Worm (Caenorhabditis elegans) whole organism, L2 larva: ENCODE measurements around the gene ctf-18.

Experiments used
- C34F6.9 ChIP-seq: fragments of 150-350 bp; optimal IDR thresholded peaks from 2 replicates; lab custom pipeline; 2014; ENCODE audit warnings: missing biosample characterization, missing genetic modification characterization
- F13H6.1 ChIP-seq: sonication (generic microtip); optimal IDR thresholded peaks from 2 replicates; lab custom pipeline; 2016; ENCODE audit warnings: missing genetic modification characterization, missing compliant biosample characterization
- R02D3.7 ChIP-seq: fragments of 150-350 bp; optimal IDR thresholded peaks from 2 replicates; lab custom pipeline; 2014; ENCODE audit warnings: missing biosample characterization, missing genetic modification characterization
- ama-1 ChIP-seq: fragments of 150-350 bp; optimal IDR thresholded peaks from 2 replicates; lab custom pipeline; 2018; ENCODE audit warnings: inconsistent platforms
- blmp-1 ChIP-seq: sonication (generic microtip); optimal IDR thresholded peaks from 2 replicates; lab custom pipeline; 2017; ENCODE audit warnings: missing genetic modification characterization, mild to moderate bottlenecking, missing compliant biosample characterization, antibody characterized with exemption, moderate library complexity; ENCODE audit not compliant: insufficient read depth
- crh-2 ChIP-seq: sonication (generic microtip); optimal IDR thresholded peaks from 2 replicates; lab custom pipeline; 2017; ENCODE audit warnings: missing biosample characterization, missing genetic modification characterization
- egl-27 ChIP-seq: sonication (generic microtip); optimal IDR thresholded peaks from 3 replicates; lab custom pipeline; 2017; ENCODE audit warnings: missing biosample characterization, missing genetic modification reagents, missing genetic modification characterization
- elt-3 ChIP-seq: sonication (generic microtip); optimal IDR thresholded peaks from 2 replicates; lab custom pipeline; 2017; ENCODE audit warnings: missing biosample characterization, missing genetic modification characterization
- fos-1 ChIP-seq: fragments of 150-350 bp; optimal IDR thresholded peaks from 2 replicates; lab custom pipeline; 2014; ENCODE audit warnings: missing biosample characterization, missing genetic modification characterization
- gmeb-1 ChIP-seq: fragments of 150-350 bp; optimal IDR thresholded peaks from 2 replicates; lab custom pipeline; 2014; ENCODE audit warnings: missing biosample characterization, missing genetic modification characterization
- lin-11 ChIP-seq: fragments of 150-350 bp; sonication (generic microtip); optimal IDR thresholded peaks from 2 replicates; lab custom pipeline; 2014; ENCODE audit warnings: missing biosample characterization, missing genetic modification characterization, inconsistent platforms, mixed read lengths
- lin-13 ChIP-seq: fragments of 150-350 bp; optimal IDR thresholded peaks from 2 replicates; lab custom pipeline; 2014; ENCODE audit warnings: missing biosample characterization, missing genetic modification reagents, missing genetic modification characterization
- lsy-2 ChIP-seq, 2 experiments: fragments of 150-350 bp in 1 of 2; sonication (generic microtip) in 1 of 2; optimal IDR thresholded peaks; 2 replicates each; lab custom pipeline; 2014 to 2017; ENCODE audit warnings: missing biosample characterization in 2 of 2, missing genetic modification characterization in 2 of 2
- mab-5 ChIP-seq: fragments of 150-350 bp; optimal IDR thresholded peaks from 2 replicates; lab custom pipeline; 2014; ENCODE audit warnings: missing biosample characterization, missing genetic modification characterization
- mdl-1 ChIP-seq, 2 experiments: fragments of 150-350 bp in 1 of 2; sonication (generic microtip) in 1 of 2; optimal IDR thresholded peaks; 2 replicates each; lab custom pipeline; 2017; ENCODE audit warnings: missing biosample characterization in 2 of 2, missing genetic modification characterization in 2 of 2
- nhr-10 ChIP-seq: sonication (generic microtip); optimal IDR thresholded peaks from 2 replicates; lab custom pipeline; 2017; ENCODE audit warnings: missing biosample characterization, missing genetic modification characterization
- nhr-11 ChIP-seq: fragments of 150-350 bp; optimal IDR thresholded peaks from 2 replicates; lab custom pipeline; 2014; ENCODE audit warnings: missing biosample characterization, missing genetic modification characterization
- nhr-12 ChIP-seq: fragments of 150-350 bp; optimal IDR thresholded peaks from 2 replicates; lab custom pipeline; 2014; ENCODE audit warnings: missing biosample characterization, missing genetic modification characterization
- nhr-129 ChIP-seq: fragments of 150-350 bp; optimal IDR thresholded peaks from 2 replicates; lab custom pipeline; 2014; ENCODE audit warnings: missing biosample characterization, missing genetic modification characterization
- nhr-21 ChIP-seq: fragments of 150-350 bp; optimal IDR thresholded peaks from 2 replicates; lab custom pipeline; 2014; ENCODE audit warnings: missing biosample characterization, missing genetic modification characterization
- nhr-25 ChIP-seq: fragments of 150-350 bp; sonication (generic microtip); optimal IDR thresholded peaks from 3 replicates; lab custom pipeline; 2014; ENCODE audit warnings: missing biosample characterization, missing genetic modification characterization
- nhr-6 ChIP-seq: fragments of 150-350 bp; optimal IDR thresholded peaks from 2 replicates; lab custom pipeline; 2014; ENCODE audit warnings: missing biosample characterization, missing genetic modification characterization
- nhr-77 ChIP-seq: fragments of 150-350 bp; optimal IDR thresholded peaks from 2 replicates; lab custom pipeline; 2014; ENCODE audit warnings: missing biosample characterization, missing genetic modification characterization
- sem-4 ChIP-seq: fragments of 150-350 bp; optimal IDR thresholded peaks from 2 replicates; lab custom pipeline; 2014; ENCODE audit warnings: missing biosample characterization, missing genetic modification reagents, missing genetic modification characterization
- sma-3 ChIP-seq: sonication (generic microtip); optimal IDR thresholded peaks from 2 replicates; lab custom pipeline; 2016; ENCODE audit warnings: missing genetic modification reagents, missing genetic modification characterization, missing compliant biosample characterization
- sma-9 ChIP-seq, 2 experiments: fragments of 150-350 bp in 1 of 2; sonication (generic microtip) in 1 of 2; optimal IDR thresholded peaks; 2 replicates each; lab custom pipeline; 2014 to 2016; ENCODE audit warnings: missing genetic modification characterization in 2 of 2, mild to moderate bottlenecking in 1 of 2, missing biosample characterization in 1 of 2, missing compliant biosample characterization in 1 of 2, missing genetic modification reagents in 1 of 2, moderate library complexity in 1 of 2
- unc-39 ChIP-seq: fragments of 150-350 bp; optimal IDR thresholded peaks from 2 replicates; lab custom pipeline; 2014; ENCODE audit warnings: missing biosample characterization, missing genetic modification characterization
- unc-55 ChIP-seq: fragments of 150-350 bp; sonication (generic microtip); optimal IDR thresholded peaks from 3 replicates; lab custom pipeline; 2014; ENCODE audit warnings: missing biosample characterization, missing genetic modification reagents, missing genetic modification characterization
- unc-62 ChIP-seq: fragments of 150-350 bp; optimal IDR thresholded peaks from 2 replicates; lab custom pipeline; 2014; ENCODE audit warnings: missing biosample characterization, missing genetic modification reagents, missing genetic modification characterization
- zag-1 ChIP-seq: fragments of 150-350 bp; optimal IDR thresholded peaks from 2 replicates; lab custom pipeline; 2014; ENCODE audit warnings: missing biosample characterization, missing genetic modification characterization
- ztf-1 ChIP-seq: fragments of 200-800 bp; sonication (Bioruptor generic); conservative IDR thresholded peaks from 2 replicates; pipeline ENCODE4 v1.3.6; 2022; ENCODE audit warnings: missing genetic modification characterization, missing compliant biosample characterization
- ztf-11 ChIP-seq: sonication (generic microtip); optimal IDR thresholded peaks from 2 replicates; lab custom pipeline; 2017; ENCODE audit warnings: missing biosample characterization, missing genetic modification characterization

The ctf-18 gene

ce11 chrIV:10153479-10153878 lies 27.0 kb upstream of the ctf-18 start:
- no peak for TF ChIP-seq unc-55 (GFP tag; lab: Kevin White, UChicago)
- TF ChIP-seq F13H6.1 (tag; lab: Kevin White, UChicago) = no peak
- TF ChIP-seq unc-39 (tag; lab: Kevin White, UChicago) = no peak
- TF ChIP-seq nhr-25 (tag; lab: Kevin White, UChicago) = no peak
- TF ChIP-seq unc-62 (GFP tag; lab: Kevin White, UChicago) = no peak
- no peak for TF ChIP-seq elt-3 (tag; lab: Kevin White, UChicago)
- no peak for TF ChIP-seq sem-4 (tag; lab: Kevin White, UChicago)
- TF ChIP-seq ztf-1 (GFP tag; lab: Robert Waterston, UW) = no peak
- TF ChIP-seq gmeb-1 (tag; lab: Kevin White, UChicago) = no peak
- no peak for TF ChIP-seq ama-1 (lab: Kevin White, UChicago)
- TF ChIP-seq lin-13 (GFP tag; lab: Kevin White, UChicago) = no peak
- no peak for TF ChIP-seq nhr-10 (tag; lab: Kevin White, UChicago)
- no peak for TF ChIP-seq nhr-129
- TF ChIP-seq fos-1 (tag; lab: Kevin White, UChicago) = no peak

- peak; percentile 5 for TF ChIP-seq fos-1 (tag; lab: Kevin White, UChicago)
- TF ChIP-seq crh-2 (tag; lab: Kevin White, UChicago) = peak; percentile 97
- peak; percentile 35 for TF ChIP-seq nhr-25 (tag; lab: Kevin White, UChicago)
- peak; percentile 57 for TF ChIP-seq lin-13 (GFP tag; lab: Kevin White, UChicago)
- TF ChIP-seq sma-9 (GFP tag; optimal IDR thresholded peaks at IDR 0.05; lab: Kevin White, UChicago) = peak; percentile 69
- no peak for TF ChIP-seq sma-9 (tag; optimal IDR thresholded peaks at IDR 0.05; lab: Kevin White, UChicago)
- TF ChIP-seq F13H6.1 (tag; lab: Kevin White, UChicago) = peak; percentile 25
- TF ChIP-seq zag-1 (tag; lab: Kevin White, UChicago) = no peak
- no peak for TF ChIP-seq nhr-77
- TF ChIP-seq mab-5 (tag; lab: Kevin White, UChicago) = no peak
- TF ChIP-seq nhr-129 = peak; percentile 43
- TF ChIP-seq lsy-2 (tag; optimal IDR thresholded peaks at IDR 0.05; lab: Kevin White, UChicago) = peak; percentile 78 to 96
- TF ChIP-seq gmeb-1 (tag; lab: Kevin White, UChicago) = peak; percentile 58
- peak; percentile 73 for TF ChIP-seq unc-55 (GFP tag; lab: Kevin White, UChicago)
- TF ChIP-seq C34F6.9 (tag; lab: Kevin White, UChicago) = peak; percentile 75
- TF ChIP-seq sma-3 = peak; percentile 22
These were observed 25.1 kb upstream of the ctf-18 start, which contains the start of gene copg-1 for ce11 chrIV:10151439-10151997. TSS of gene copg-1 (plus strand) at chrIV:10151947.

ce11 chrIV:10150552-10151004 lies 24.1 kb upstream of the ctf-18 start, which contains the start of gene tsp-12:
TSS of gene tsp-12 (minus strand) at chrIV:10150602.
- TF ChIP-seq nhr-25 (tag; lab: Kevin White, UChicago) = no peak
- peak; percentile 23 for TF ChIP-seq lin-13 (GFP tag; lab: Kevin White, UChicago)
- peak; percentile 2 for TF ChIP-seq C34F6.9 (tag; lab: Kevin White, UChicago)
- TF ChIP-seq egl-27 = no peak
- no peak for TF ChIP-seq R02D3.7 (tag; lab: Kevin White, UChicago)
- no peak for TF ChIP-seq nhr-129
- TF ChIP-seq F13H6.1 (tag; lab: Kevin White, UChicago) = peak; percentile 51
- TF ChIP-seq blmp-1 (tag; lab: Kevin White, UChicago) = no peak

- TF ChIP-seq fos-1 (tag; lab: Kevin White, UChicago) (no peak), nhr-12 (tag; lab: Kevin White, UChicago) (no peak), nhr-25 (tag; lab: Kevin White, UChicago) (no peak), mdl-1 (tag; optimal IDR thresholded peaks at IDR 0.05; lab: Kevin White, UChicago) (no peak), nhr-6 (tag; lab: Kevin White, UChicago) (no peak), sma-3 (no peak), R02D3.7 (tag; lab: Kevin White, UChicago) (no peak), zag-1 (tag; lab: Kevin White, UChicago) (no peak), lin-11 (tag; lab: Kevin White, UChicago) (no peak), ztf-11 (tag; lab: Kevin White, UChicago) (no peak), nhr-77 (no peak), elt-3 (tag; lab: Kevin White, UChicago) (no peak), unc-39 (tag; lab: Kevin White, UChicago) (no peak), nhr-11 (no peak), lin-13 (GFP tag; lab: Kevin White, UChicago) (no peak), nhr-21 (tag; lab: Kevin White, UChicago) (no peak), ama-1 (lab: Kevin White, UChicago) (no peak), unc-62 (GFP tag; lab: Kevin White, UChicago) (no peak)
These were observed 22.5 kb upstream of the ctf-18 start, which contains the start of gene pigs-1 for ce11 chrIV:10148938-10149337. TSS of gene pigs-1 (minus strand) at chrIV:10149038.
